Worm (Caenorhabditis elegans): Measurements from ENCODE around the gene F32D8.15.

- TF ChIP-seq nhr-11 (tag; optimal IDR thresholded peaks at IDR 0.05) (no peak), ceh-14 (tag; optimal IDR thresholded peaks at IDR 0.05) (no peak), pax-1 (tag; optimal IDR thresholded peaks at IDR 0.05) (no peak), ceh-48 (tag; optimal IDR thresholded peaks at IDR 0.05) (no peak), elt-4 (tag; optimal IDR thresholded peaks at IDR 0.05) (no peak), pqm-1 (tag; optimal IDR thresholded peaks at IDR 0.05) (no peak), ceh-31 (tag; optimal IDR thresholded peaks at IDR 0.05) (no peak), pag-3 (tag; optimal IDR thresholded peaks at IDR 0.05; ENCODE audit: borderline replicate concordance) (no peak), tbx-7 (tag; optimal IDR thresholded peaks at IDR 0.05) (no peak), nhr-232 (tag; optimal IDR thresholded peaks at IDR 0.05) (no peak), ceh-9 (tag; optimal IDR thresholded peaks at IDR 0.05) (no peak), ceh-18 (tag; optimal IDR thresholded peaks at IDR 0.05) (no peak), fkh-10 (GFP tag; optimal IDR thresholded peaks at IDR 0.05) (no peak)
Observed at ce11 chrV:10954334-10954733, 50.5 kb downstream of the F32D8.15 start, which contains the start of gene clec-221.

All from whole organism, late embryonic.